Worm (Caenorhabditis elegans): Measurements from ENCODE around the gene cest-5.2.

The cest-5.2 gene

DNA sequence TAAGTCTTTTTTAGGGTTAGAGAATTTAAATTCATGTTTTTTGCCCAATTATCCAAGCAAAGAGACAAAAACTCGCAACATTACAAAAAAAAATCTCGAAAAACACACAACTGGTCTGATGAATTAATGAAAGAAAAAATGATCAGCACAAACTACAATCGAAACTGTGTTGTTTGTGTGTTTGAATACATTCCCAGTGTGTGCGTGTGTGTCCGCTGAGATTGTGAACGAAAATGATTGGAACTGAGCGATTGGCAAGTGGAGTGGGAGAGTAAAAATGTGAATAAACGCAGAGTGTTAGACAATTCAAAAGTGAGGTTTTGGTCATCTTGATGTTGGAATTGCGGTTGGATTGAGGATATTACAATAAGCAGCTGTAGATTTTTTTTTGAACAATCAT lies 21.1 kb downstream of the cest-5.2 start:
- TF ChIP-seq drap-1 (GFP tag; optimal IDR thresholded peaks at IDR 0.05) (no peak), mab-5 (tag; optimal IDR thresholded peaks at IDR 0.05) (no peak), pha-4 (tag; optimal IDR thresholded peaks at IDR 0.05) (no peak), cnd-1 (tag; optimal IDR thresholded peaks at IDR 0.05) (no peak), unc-39 (tag; optimal IDR thresholded peaks at IDR 0.05) (no peak), ceh-83 (GFP tag; optimal IDR thresholded peaks at IDR 0.05) (no peak), bed-3 (GFP tag; optimal IDR thresholded peaks at IDR 0.05) (no peak), mep-1 (tag; optimal IDR thresholded peaks at IDR 0.05) (no peak), ces-1 (GFP tag; optimal IDR thresholded peaks at IDR 0.05) (no peak), snpc-4 (tag; optimal IDR thresholded peaks at IDR 0.05) (no peak), unc-62 (GFP tag; optimal IDR thresholded peaks at IDR 0.05) (no peak), hlh-1 (tag; optimal IDR thresholded peaks at IDR 0.05) (no peak), ham-2 (GFP tag; optimal IDR thresholded peaks at IDR 0.05) (no peak)

DNA sequence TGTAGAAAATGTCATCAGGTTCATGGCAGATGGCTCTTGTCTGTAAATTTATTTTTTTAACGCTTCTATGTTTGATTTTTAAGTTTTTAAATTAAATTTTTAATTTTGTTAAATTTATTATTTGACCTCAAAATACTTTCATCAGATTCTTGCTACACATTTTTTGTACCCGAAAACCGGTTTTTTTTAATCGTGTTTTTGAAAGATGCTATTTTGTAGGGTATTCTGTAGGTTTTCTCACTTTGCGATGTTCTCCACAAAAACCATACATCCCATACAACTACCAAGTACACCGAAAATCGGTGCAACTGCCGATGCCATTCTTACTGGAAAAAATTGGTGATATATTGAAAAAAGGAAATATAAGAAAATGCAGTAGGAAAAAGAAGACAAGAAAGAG lies 21.9 kb downstream of the cest-5.2 start, which contains the start of gene nstp-2:
Gene nstp-2, minus strand, starts transcription at position 326 of the 400 bp plus-strand sequence.
- no peak for TF ChIP-seq hlh-1 (tag; optimal IDR thresholded peaks at IDR 0.05)
- TF ChIP-seq pha-4 (tag; optimal IDR thresholded peaks at IDR 0.05): no peak
- TF ChIP-seq M03D4.4 (tag; optimal IDR thresholded peaks at IDR 0.05): no peak
- no peak for TF ChIP-seq nhr-76 (tag; optimal IDR thresholded peaks at IDR 0.05)
- TF ChIP-seq unc-62 (GFP tag; optimal IDR thresholded peaks at IDR 0.05): no peak
- no peak for TF ChIP-seq sptf-1 (tag; optimal IDR thresholded peaks at IDR 0.05)
- TF ChIP-seq cnd-1 (tag; optimal IDR thresholded peaks at IDR 0.05): no peak
- no peak for TF ChIP-seq mab-5 (tag; optimal IDR thresholded peaks at IDR 0.05)
- TF ChIP-seq nhr-2 (tag; optimal IDR thresholded peaks at IDR 0.05): no peak
- no peak for TF ChIP-seq lin-13 (tag; optimal IDR thresholded peaks at IDR 0.05)
- TF ChIP-seq ceh-83 (GFP tag; optimal IDR thresholded peaks at IDR 0.05): no peak
- no peak for TF ChIP-seq ztf-11 (tag; optimal IDR thresholded peaks at IDR 0.05)
- TF ChIP-seq elt-1 (tag; optimal IDR thresholded peaks at IDR 0.05; ENCODE audit: borderline replicate concordance, insufficient read depth): no peak
- TF ChIP-seq nhr-237 (tag; optimal IDR thresholded peaks at IDR 0.05): no peak
- TF ChIP-seq ceh-39 (tag; optimal IDR thresholded peaks at IDR 0.05): no peak
- no peak for TF ChIP-seq mep-1 (tag; optimal IDR thresholded peaks at IDR 0.05)
- no peak for TF ChIP-seq zip-8 (tag; optimal IDR thresholded peaks at IDR 0.05)
- TF ChIP-seq elt-3 (tag; optimal IDR thresholded peaks at IDR 0.05): no peak
- no peak for TF ChIP-seq tbx-8 (GFP tag; optimal IDR thresholded peaks at IDR 0.05)
- no peak for TF ChIP-seq sem-2 (GFP tag; optimal IDR thresholded peaks at IDR 0.05)

DNA sequence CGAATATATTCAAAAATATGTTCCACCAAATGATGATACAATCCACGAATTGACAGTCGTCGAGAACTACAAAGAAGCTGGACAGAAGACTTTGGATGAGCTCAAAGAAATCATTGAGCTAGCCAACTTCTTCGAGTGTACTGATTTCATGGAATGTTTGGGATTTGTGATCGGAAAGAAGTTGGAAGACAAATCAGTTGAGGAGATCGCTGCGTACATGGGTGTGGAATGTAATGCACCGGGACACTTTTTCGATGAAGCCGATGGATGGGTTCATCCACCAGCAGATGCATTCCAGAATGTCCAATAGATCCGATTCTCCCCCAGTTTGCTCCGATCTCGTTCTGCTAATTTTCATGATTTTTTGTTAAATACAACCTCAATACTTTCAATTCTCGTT lies 24.2 kb downstream of the cest-5.2 start:
- no peak for TF ChIP-seq M03D4.4 (tag; optimal IDR thresholded peaks at IDR 0.05)
- no peak for TF ChIP-seq mls-2 (tag; optimal IDR thresholded peaks at IDR 0.05)
- no peak for TF ChIP-seq lin-32 (GFP tag; optimal IDR thresholded peaks at IDR 0.05)
- TF ChIP-seq sptf-1 (tag; optimal IDR thresholded peaks at IDR 0.05): no peak
- TF ChIP-seq ceh-39 (tag; optimal IDR thresholded peaks at IDR 0.05): no peak
- no peak for TF ChIP-seq elt-1 (tag; optimal IDR thresholded peaks at IDR 0.05; ENCODE audit: borderline replicate concordance, insufficient read depth)
- no peak for TF ChIP-seq ham-2 (GFP tag; optimal IDR thresholded peaks at IDR 0.05)
- TF ChIP-seq elt-3 (tag; optimal IDR thresholded peaks at IDR 0.05): no peak
- no peak for TF ChIP-seq lin-13 (tag; optimal IDR thresholded peaks at IDR 0.05)
- TF ChIP-seq nhr-28 (tag; optimal IDR thresholded peaks at IDR 0.05): no peak
- no peak for TF ChIP-seq nhr-237 (tag; optimal IDR thresholded peaks at IDR 0.05)
- TF ChIP-seq unc-39 (tag; optimal IDR thresholded peaks at IDR 0.05): no peak
- TF ChIP-seq ceh-43 (GFP tag; optimal IDR thresholded peaks at IDR 0.05): no peak
- TF ChIP-seq zip-8 (tag; optimal IDR thresholded peaks at IDR 0.05): no peak
- no peak for TF ChIP-seq snpc-4 (tag; optimal IDR thresholded peaks at IDR 0.05)
- TF ChIP-seq ztf-11 (tag; optimal IDR thresholded peaks at IDR 0.05): no peak
- no peak for TF ChIP-seq lsy-2 (tag; optimal IDR thresholded peaks at IDR 0.05)
- no peak for TF ChIP-seq pha-4 (tag; optimal IDR thresholded peaks at IDR 0.05)
- TF ChIP-seq nhr-12 (tag; optimal IDR thresholded peaks at IDR 0.05): no peak
- TF ChIP-seq hlh-1 (tag; optimal IDR thresholded peaks at IDR 0.05): no peak

DNA sequence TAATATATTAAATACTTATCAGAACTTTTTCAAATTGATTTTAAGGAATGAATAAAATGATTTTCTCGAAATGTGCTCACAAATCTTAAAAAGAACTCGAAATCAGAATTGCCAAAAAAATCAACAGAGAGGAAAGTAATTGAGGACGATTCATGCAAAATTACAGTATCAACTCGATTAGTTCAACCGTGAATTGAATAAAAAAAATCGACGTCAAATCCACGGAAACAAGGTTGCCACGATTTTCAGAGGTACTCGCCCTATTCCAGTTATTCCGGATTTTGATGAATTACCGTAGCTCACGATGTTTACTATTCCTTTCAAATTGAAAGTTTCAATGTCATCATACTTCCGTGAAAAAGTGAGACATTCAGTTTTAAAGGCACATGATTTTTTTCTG lies 25.3 kb downstream of the cest-5.2 start, which contains the start of gene F15B10.3:
Gene F15B10.3, plus strand, starts transcription at position 301 of the 400 bp plus-strand sequence.
- TF ChIP-seq bed-3 (GFP tag; optimal IDR thresholded peaks at IDR 0.05) (no peak), lin-32 (GFP tag; optimal IDR thresholded peaks at IDR 0.05) (no peak), unc-62 (GFP tag; optimal IDR thresholded peaks at IDR 0.05) (no peak), ceh-83 (GFP tag; optimal IDR thresholded peaks at IDR 0.05) (no peak), unc-39 (tag; optimal IDR thresholded peaks at IDR 0.05) (no peak), mep-1 (tag; optimal IDR thresholded peaks at IDR 0.05) (no peak), lsy-2 (tag; optimal IDR thresholded peaks at IDR 0.05) (no peak)

Measured in whole organism, mixed stage, embryonic.